Fruit fly (Drosophila melanogaster) S2 (cell line): ENCODE data around the gene CG6933.

Source experiments
- CG8478 ChIP-seq: fragments of >200 bp; optimal IDR thresholded peaks from 2 replicates; lab custom pipeline; 2018
- CTCF ChIP-seq, 2 experiments: fragments of >200 bp; optimal IDR thresholded peaks; 2 replicates each; lab custom pipeline; 2018

- no peak for TF ChIP-seq CG8478 (lab: Kevin White, UChicago)
- no peak for TF ChIP-seq CTCF (optimal IDR thresholded peaks at IDR 0.05; lab: Kevin White, UChicago)
Measured at dm6 chr3L:20241163-20241970, 21.1 kb upstream of the CG6933 start, which contains the start of the genes CG6951 and CG17233.
